Fruit fly (Drosophila melanogaster) whole organism, embryonic: Measurements from ENCODE around the gene CG31633.

Source experiments
- B-H2 ChIP-seq: fragments of 200-800 bp; sonication (Bioruptor generic); optimal IDR thresholded peaks from 2 replicates; lab custom pipeline; 2018; ENCODE audit warnings: missing biosample characterization, mild to moderate bottlenecking, missing genetic modification characterization
- BEAF-32 ChIP-seq: fragments of 200-800 bp; sonication (Bioruptor generic); optimal IDR thresholded peaks from 3 replicates; lab custom pipeline; 2017; ENCODE audit warnings: missing biosample characterization, missing genetic modification characterization, mild to moderate bottlenecking, moderate library complexity, missing genetic modification reagents
- C15 ChIP-seq: fragments of 200-800 bp; sonication (Bioruptor generic); IDR thresholded peaks from 3 replicates; pipeline ENCODE4 v1.3.6; 2022; ENCODE audit warnings: missing biosample characterization, missing genetic modification characterization
- CG10979 ChIP-seq: fragments of 200-800 bp; sonication (Bioruptor generic); optimal IDR thresholded peaks from 2 replicates; lab custom pipeline; 2018; ENCODE audit warnings: missing biosample characterization, mild to moderate bottlenecking, missing genetic modification characterization, moderate library complexity
- CG11398 ChIP-seq: fragments of 200-800 bp; sonication (Bioruptor generic); optimal IDR thresholded peaks from 2 replicates; lab custom pipeline; 2016; ENCODE audit warnings: missing biosample characterization, missing genetic modification characterization
- CG12942 ChIP-seq: fragments of 200-800 bp; sonication (Bioruptor generic); optimal IDR thresholded peaks from 3 replicates; lab custom pipeline; 2016; ENCODE audit warnings: missing biosample characterization, missing genetic modification characterization
- CG13424 ChIP-seq: fragments of 200-800 bp; sonication (Bioruptor generic); optimal IDR thresholded peaks from 2 replicates; lab custom pipeline; 2019; ENCODE audit warnings: missing biosample characterization, mild to moderate bottlenecking, missing genetic modification characterization, moderate library complexity
- CG14667 ChIP-seq: fragments of 200-800 bp; sonication (Bioruptor generic); IDR thresholded peaks from 2 replicates; pipeline ENCODE4 v1.3.6; 2022; ENCODE audit warnings: missing biosample characterization, missing genetic modification characterization
- CG18262 ChIP-seq: fragments of 200-800 bp; optimal IDR thresholded peaks from 3 replicates; lab custom pipeline; 2019; ENCODE audit warnings: missing biosample characterization, mild to moderate bottlenecking, missing genetic modification characterization, moderate library complexity
- CG2129 ChIP-seq: fragments of 200-800 bp; sonication (Bioruptor generic); IDR thresholded peaks from 2 replicates; pipeline ENCODE4 v1.3.6; 2022; ENCODE audit warnings: missing biosample characterization, missing genetic modification characterization; ENCODE audit not compliant: partially characterized antibody
- CG2678 ChIP-seq: fragments of 200-800 bp; sonication (Bioruptor generic); optimal IDR thresholded peaks from 3 replicates; lab custom pipeline; 2019; ENCODE audit warnings: missing biosample characterization, mild to moderate bottlenecking, missing genetic modification characterization, moderate library complexity
- CG30403 ChIP-seq: fragments of 200-800 bp; sonication (Bioruptor generic); optimal IDR thresholded peaks from 3 replicates; lab custom pipeline; 2016; ENCODE audit warnings: missing biosample characterization, missing genetic modification characterization
- CG31365 ChIP-seq: fragments of 200-800 bp; sonication (Bioruptor generic); optimal IDR thresholded peaks from 2 replicates; lab custom pipeline; 2018; ENCODE audit warnings: missing biosample characterization, mild to moderate bottlenecking, missing genetic modification characterization
- CG4360 ChIP-seq: fragments of 200-800 bp; sonication (Bioruptor generic); IDR thresholded peaks from 2 replicates; pipeline ENCODE4 v1.3.6; 2022; ENCODE audit warnings: missing biosample characterization, missing genetic modification characterization
- CG6683 ChIP-seq: fragments of 200-800 bp; sonication (Bioruptor generic); optimal IDR thresholded peaks from 2 replicates; lab custom pipeline; 2017; ENCODE audit warnings: missing biosample characterization, mild to moderate bottlenecking, missing genetic modification characterization, missing genetic modification reagents
- CG6854 ChIP-seq: fragments of 200-800 bp; sonication (Bioruptor generic); optimal IDR thresholded peaks from 3 replicates; lab custom pipeline; 2017; ENCODE audit warnings: missing biosample characterization, mild to moderate bottlenecking, missing genetic modification characterization
- CG7372 ChIP-seq: fragments of 200-800 bp; sonication (Bioruptor generic); IDR thresholded peaks from 2 replicates; pipeline ENCODE4 v1.3.6; 2022; ENCODE audit warnings: missing biosample characterization, missing genetic modification characterization
- CG7987 ChIP-seq: fragments of 200-800 bp; sonication (Bioruptor generic); optimal IDR thresholded peaks from 2 replicates; lab custom pipeline; 2018; ENCODE audit warnings: missing biosample characterization, mild to moderate bottlenecking, missing genetic modification characterization, moderate library complexity
- CG9876 ChIP-seq: fragments of 200-800 bp; sonication (Bioruptor generic); optimal IDR thresholded peaks from 2 replicates; lab custom pipeline; 2016; ENCODE audit warnings: missing biosample characterization, missing genetic modification characterization
- Dbx ChIP-seq: fragments of 200-800 bp; sonication (Bioruptor generic); IDR thresholded peaks from 3 replicates; pipeline ENCODE4 v1.3.6; 2022; ENCODE audit warnings: missing biosample characterization, missing genetic modification characterization
- Dip2 ChIP-seq: fragments of 200-800 bp; sonication (Bioruptor generic); IDR thresholded peaks from 2 replicates; pipeline ENCODE4 v1.3.6; 2022; ENCODE audit warnings: missing biosample characterization, missing genetic modification characterization
- HmgD ChIP-seq: fragments of 200-800 bp; sonication (Bioruptor generic); optimal IDR thresholded peaks from 3 replicates; lab custom pipeline; 2016; ENCODE audit warnings: missing biosample characterization, missing genetic modification characterization
- Hsf ChIP-seq: fragments of 200-800 bp; sonication (Bioruptor generic); optimal IDR thresholded peaks from 3 replicates; lab custom pipeline; 2016; ENCODE audit warnings: missing biosample characterization, missing genetic modification characterization
- NC2β ChIP-seq: fragments of 200-800 bp; sonication (Bioruptor generic); optimal IDR thresholded peaks from 2 replicates; lab custom pipeline; 2016; ENCODE audit warnings: missing biosample characterization, missing genetic modification characterization
- Six4 ChIP-seq: fragments of 200-800 bp; sonication (Bioruptor generic); optimal IDR thresholded peaks from 2 replicates; lab custom pipeline; 2016; ENCODE audit warnings: missing biosample characterization, missing genetic modification characterization
- Sry-β ChIP-seq: fragments of 200-800 bp; sonication (Bioruptor generic); optimal IDR thresholded peaks from 2 replicates; lab custom pipeline; 2018; ENCODE audit warnings: missing biosample characterization, mild to moderate bottlenecking, missing genetic modification characterization, moderate library complexity
- Trl ChIP-seq, 3 experiments: fragments of >200 bp in 2 of 3; fragments of 200-800 bp in 1 of 3; sonication (Bioruptor generic) in 1 of 3; optimal IDR thresholded peaks; 2 replicates in 1 of 3; 3 replicates in 2 of 3; lab custom pipeline; 2016 to 2017; ENCODE audit warnings: missing biosample characterization in 1 of 3, missing genetic modification characterization in 1 of 3
- amos ChIP-seq: fragments of 200-800 bp; sonication (Bioruptor generic); IDR thresholded peaks from 2 replicates; pipeline ENCODE4 v1.3.6; 2022; ENCODE audit warnings: missing biosample characterization, missing genetic modification characterization; ENCODE audit not compliant: partially characterized antibody
- ash1 ChIP-seq: fragments of 200-800 bp; sonication (Bioruptor generic); optimal IDR thresholded peaks from 2 replicates; lab custom pipeline; 2018; ENCODE audit warnings: missing biosample characterization, mild to moderate bottlenecking, missing genetic modification characterization
- bcd ChIP-seq: fragments of 200-800 bp; sonication (Bioruptor generic); optimal IDR thresholded peaks from 2 replicates; lab custom pipeline; 2017; ENCODE audit warnings: missing biosample characterization, mild to moderate bottlenecking, missing genetic modification characterization
- bowl ChIP-seq: fragments of 200-800 bp; sonication (Bioruptor generic); IDR thresholded peaks from 2 replicates; pipeline ENCODE4 v1.3.6; 2022; ENCODE audit warnings: missing biosample characterization, missing genetic modification characterization
- chif ChIP-seq, 2 experiments: fragments of 200-800 bp; sonication (Bioruptor generic); optimal IDR thresholded peaks; 3 replicates each; lab custom pipeline; 2016; ENCODE audit warnings: missing biosample characterization in 2 of 2, missing genetic modification characterization in 2 of 2
- crp ChIP-seq, 2 experiments: fragments of 200-800 bp; sonication (Bioruptor generic); optimal IDR thresholded peaks; 2 replicates in 1 of 2; 3 replicates in 1 of 2; lab custom pipeline; 2017; ENCODE audit warnings: missing biosample characterization in 2 of 2, missing genetic modification characterization in 2 of 2, mild to moderate bottlenecking in 1 of 2, moderate library complexity in 1 of 2
- dati ChIP-seq: fragments of 200-800 bp; sonication (Bioruptor generic); IDR thresholded peaks from 2 replicates; pipeline ENCODE4 v1.3.6; 2022; ENCODE audit warnings: missing biosample characterization, missing genetic modification characterization
- exex ChIP-seq: fragments of 200-800 bp; sonication (Bioruptor generic); optimal IDR thresholded peaks from 4 replicates; lab custom pipeline; 2018; ENCODE audit warnings: missing biosample characterization, mild to moderate bottlenecking, missing genetic modification characterization, moderate library complexity
- fu2 ChIP-seq: fragments of 200-800 bp; sonication (Bioruptor generic); optimal IDR thresholded peaks from 2 replicates; lab custom pipeline; 2016; ENCODE audit warnings: missing biosample characterization, missing genetic modification characterization
- gt ChIP-seq: fragments of 200-800 bp; sonication (Bioruptor generic); IDR thresholded peaks from 2 replicates; pipeline ENCODE4 v1.3.6; 2022; ENCODE audit warnings: missing biosample characterization, missing genetic modification characterization
- h ChIP-seq: fragments of >200 bp; optimal IDR thresholded peaks from 2 replicates; lab custom pipeline; 2017
- jigr1 ChIP-seq: fragments of 200-800 bp; sonication (Bioruptor generic); IDR thresholded peaks from 3 replicates; pipeline ENCODE4 v1.3.6; 2022; ENCODE audit warnings: missing biosample characterization, missing genetic modification characterization
- kni ChIP-seq: fragments of 200-800 bp; sonication (Bioruptor generic); optimal IDR thresholded peaks from 3 replicates; lab custom pipeline; 2017; ENCODE audit warnings: mild to moderate bottlenecking, missing biosample characterization, missing genetic modification reagents, missing genetic modification characterization
- oc ChIP-seq: fragments of 200-800 bp; sonication (Bioruptor generic); optimal IDR thresholded peaks from 2 replicates; lab custom pipeline; 2018; ENCODE audit warnings: missing biosample characterization, mild to moderate bottlenecking, missing genetic modification characterization, moderate library complexity
- peb ChIP-seq: fragments of 200-800 bp; sonication (Bioruptor generic); IDR thresholded peaks from 2 replicates; pipeline ENCODE4 v1.3.6; 2022; ENCODE audit warnings: missing biosample characterization, missing genetic modification characterization
- repo ChIP-seq: fragments of 200-800 bp; sonication (Bioruptor generic); optimal IDR thresholded peaks from 2 replicates; lab custom pipeline; 2016; ENCODE audit warnings: missing biosample characterization, missing genetic modification characterization
- rib ChIP-seq: fragments of 200-800 bp; sonication (Bioruptor generic); IDR thresholded peaks from 2 replicates; pipeline ENCODE4 v1.3.6; 2022; ENCODE audit warnings: missing biosample characterization, missing genetic modification characterization
- slp2 ChIP-seq: fragments of 200-800 bp; sonication (Bioruptor generic); optimal IDR thresholded peaks from 2 replicates; lab custom pipeline; 2016; ENCODE audit warnings: missing biosample characterization, missing genetic modification characterization
- sna ChIP-seq: fragments of 200-800 bp; sonication (Bioruptor generic); IDR thresholded peaks from 2 replicates; pipeline ENCODE4 v1.3.6; 2022; ENCODE audit warnings: missing biosample characterization, missing genetic modification characterization; ENCODE audit not compliant: partially characterized antibody
- sob ChIP-seq: fragments of 200-800 bp; sonication (Bioruptor generic); IDR thresholded peaks from 2 replicates; pipeline ENCODE4 v1.3.6; 2022; ENCODE audit warnings: missing biosample characterization, missing genetic modification characterization
- ssp ChIP-seq: fragments of 200-800 bp; sonication (Bioruptor generic); IDR thresholded peaks from 2 replicates; pipeline ENCODE4 v1.3.6; 2022; ENCODE audit warnings: missing biosample characterization, missing genetic modification characterization
- sug ChIP-seq: fragments of 200-800 bp; optimal IDR thresholded peaks from 2 replicates; lab custom pipeline; 2019; ENCODE audit warnings: missing biosample characterization, mild to moderate bottlenecking, missing genetic modification characterization, moderate library complexity
- twi ChIP-seq: fragments of 200-800 bp; optimal IDR thresholded peaks from 2 replicates; lab custom pipeline; 2019; ENCODE audit warnings: missing biosample characterization, mild to moderate bottlenecking, missing genetic modification characterization, moderate library complexity
- zfh2 ChIP-seq: fragments of 200-800 bp; sonication (Bioruptor generic); optimal IDR thresholded peaks from 2 replicates; lab custom pipeline; 2016; ENCODE audit warnings: missing biosample characterization, missing genetic modification characterization

CG31633 gene

DNA sequence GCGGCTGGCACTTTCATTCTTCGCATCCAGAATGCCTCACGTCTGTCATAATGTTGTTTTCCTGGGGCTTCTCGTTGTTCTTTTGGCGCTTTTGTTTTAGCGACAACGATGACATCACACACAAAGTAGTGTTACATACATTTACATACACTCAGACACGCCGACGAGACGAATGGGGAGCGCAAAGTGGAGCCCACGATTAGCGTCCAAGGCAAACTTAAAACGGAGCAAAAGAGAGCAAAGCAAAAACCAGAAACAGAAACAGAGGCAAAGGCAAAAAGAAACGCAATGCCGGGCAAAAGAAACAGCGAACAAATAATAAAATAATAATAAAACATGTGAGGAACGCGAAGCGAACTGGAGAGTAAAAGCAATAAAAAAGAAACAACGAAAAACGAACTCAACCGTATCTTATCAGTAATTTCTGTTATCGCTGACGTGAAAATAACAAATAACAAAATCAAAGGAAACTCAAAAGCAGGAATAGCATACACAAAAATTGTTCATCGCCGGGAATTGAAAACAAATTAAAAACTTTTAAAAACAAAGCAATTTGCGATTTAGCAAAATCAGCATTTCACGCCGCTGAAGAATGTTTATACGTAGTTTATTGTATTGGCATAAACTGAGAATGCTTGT is 11.6 kb downstream of the CG31633 start (continued):
- TF ChIP-seq CG4360 (GFP tag; lab: Robert Waterston, UW) (no peak), CG14667 (no peak), Six4 (GFP tag; lab: Kevin White, UChicago) (no peak), peb (GFP tag; lab: Robert Waterston, UW) (no peak), CG18262 (tag; lab: Kevin White, UChicago) (no peak), CG30403 (GFP tag; lab: Kevin White, UChicago) (no peak), ash1 (GFP tag; lab: Kevin White, UChicago) (no peak), Dbx (GFP tag; lab: Robert Waterston, UW) (no peak), CG6683 (no peak), CG2129 (GFP tag; lab: Robert Waterston, UW) (no peak), oc (tag; lab: Kevin White, UChicago) (no peak), repo (GFP tag; lab: Kevin White, UChicago) (no peak), CG7372 (GFP tag; lab: Robert Waterston, UW) (no peak), CG12942 (GFP tag; lab: Kevin White, UChicago) (no peak), B-H2 (GFP tag; lab: Kevin White, UChicago) (no peak), Hsf (GFP tag; lab: Kevin White, UChicago) (no peak), slp2 (no peak), NC2β (no peak), twi (tag; lab: Kevin White, UChicago) (no peak), CG31365 (tag; lab: Kevin White, UChicago) (no peak), Dip2 (GFP tag; lab: Robert Waterston, UW) (no peak), Sry-β (GFP tag; lab: Kevin White, UChicago) (no peak), h (no peak), gt (GFP tag; lab: Robert Waterston, UW) (no peak), bowl (GFP tag; lab: Robert Waterston, UW) (no peak), bcd (GFP tag; lab: Kevin White, UChicago) (no peak), sug (tag; lab: Kevin White, UChicago) (peak; percentile 37), CG7987 (GFP tag; lab: Kevin White, UChicago) (no peak), jigr1 (no peak), zfh2 (GFP tag; lab: Kevin White, UChicago) (no peak), exex (tag; lab: Kevin White, UChicago) (peak; percentile 13), BEAF-32 (no peak), C15 (no peak), kni (GFP tag; lab: Kevin White, UChicago) (peak; percentile 5), Trl (optimal IDR thresholded peaks at IDR 0.05; lab: Kevin White, UChicago) (peak in 1 of 2 experiments; percentile 1), Trl (GFP tag; optimal IDR thresholded peaks at IDR 0.05; lab: Kevin White, UChicago) (no peak), CG9876 (GFP tag; lab: Kevin White, UChicago) (no peak), CG6854 (GFP tag; lab: Kevin White, UChicago) (no peak), rib (GFP tag; lab: Robert Waterston, UW) (no peak), chif (GFP tag; optimal IDR thresholded peaks at IDR 0.05; lab: Kevin White, UChicago) (no peak), CG10979 (tag; lab: Kevin White, UChicago) (no peak), CG11398 (GFP tag; lab: Kevin White, UChicago) (no peak), sob (GFP tag; lab: Robert Waterston, UW) (no peak), CG13424 (tag; lab: Kevin White, UChicago) (no peak), sna (GFP tag; lab: Robert Waterston, UW) (no peak), crp (GFP tag; optimal IDR thresholded peaks at IDR 0.05; lab: Kevin White, UChicago) (no peak), HmgD (no peak), fu2 (no peak), amos (GFP tag; lab: Robert Waterston, UW) (no peak), ssp (GFP tag; lab: Robert Waterston, UW) (no peak), dati (no peak), CG2678 (tag; lab: Kevin White, UChicago) (no peak)
